Fruit fly (Drosophila melanogaster) Kc167 (cell line): Measurements from ENCODE around the gene Argl.

Experiments used
- Myc ChIP-seq: fragments of >200 bp; optimal IDR thresholded peaks from 2 replicates; lab custom pipeline; 2017; ENCODE audit warnings: missing external identifiers
- Sin3A ChIP-seq: fragments of >200 bp; optimal IDR thresholded peaks from 2 replicates; lab custom pipeline; 2018; ENCODE audit warnings: missing external identifiers
- h ChIP-seq: fragments of >200 bp; optimal IDR thresholded peaks from 3 replicates; lab custom pipeline; 2018; ENCODE audit warnings: missing external identifiers
- insv ChIP-seq: fragments of >200 bp; optimal IDR thresholded peaks from 3 replicates; lab custom pipeline; 2018; ENCODE audit warnings: missing external identifiers
- psq ChIP-seq: fragments of >200 bp; optimal IDR thresholded peaks from 2 replicates; lab custom pipeline; 2017; ENCODE audit warnings: missing external identifiers
- ttk ChIP-seq: sonication (Bioruptor generic); optimal IDR thresholded peaks from 2 replicates; lab custom pipeline; 2017; ENCODE audit warnings: missing external identifiers

The Argl gene

dm6 chr2L:8941736-8942337 is at the start of gene Argl:
Argl (minus strand) TSS chr2L:8942105.
- TF ChIP-seq psq (lab: Kevin White, UChicago): no peak
- TF ChIP-seq ttk (lab: Kevin White, UChicago): no peak
- TF ChIP-seq Myc (lab: Kevin White, UChicago): no peak
- TF ChIP-seq h: no peak
- no peak for TF ChIP-seq Sin3A (lab: Kevin White, UChicago)
- no peak for TF ChIP-seq insv (lab: Kevin White, UChicago)

dm6 chr2L:8991583-8991982 is 49.7 kb upstream of the Argl start, which contains the start of gene CG9555:
CG9555 (plus strand) TSS chr2L:8991735.
- TF ChIP-seq ttk (lab: Kevin White, UChicago): no peak
- no peak for TF ChIP-seq Sin3A (lab: Kevin White, UChicago)
- no peak for TF ChIP-seq insv (lab: Kevin White, UChicago)
- TF ChIP-seq h: no peak
- no peak for TF ChIP-seq psq (lab: Kevin White, UChicago)
- no peak for TF ChIP-seq Myc (lab: Kevin White, UChicago)

- no peak for TF ChIP-seq Myc (lab: Kevin White, UChicago)
- TF ChIP-seq insv (lab: Kevin White, UChicago): no peak
- no peak for TF ChIP-seq psq (lab: Kevin White, UChicago)
- TF ChIP-seq h: no peak
- no peak for TF ChIP-seq ttk (lab: Kevin White, UChicago)
- TF ChIP-seq Sin3A (lab: Kevin White, UChicago): no peak
These were observed 47.2 kb upstream of the Argl start, which contains the start of gene rost for dm6 chr2L:8989037-8989591. rost (minus strand) TSS chr2L:8989539.

dm6 chr2L:8987251-8987937 is 45.5 kb upstream of the Argl start:
- TF ChIP-seq psq (lab: Kevin White, UChicago): no peak
- TF ChIP-seq Sin3A (lab: Kevin White, UChicago): no peak
- no peak for TF ChIP-seq ttk (lab: Kevin White, UChicago)
- TF ChIP-seq insv (lab: Kevin White, UChicago): no peak
- TF ChIP-seq h: no peak
- TF ChIP-seq Myc (lab: Kevin White, UChicago): no peak

- TF ChIP-seq psq (lab: Kevin White, UChicago): no peak
- no peak for TF ChIP-seq Myc (lab: Kevin White, UChicago)
These were observed 42.9 kb upstream of the Argl start, which contains the start of gene CG13101 for dm6 chr2L:8984614-8985318. CG13101 (minus strand) TSS chr2L:8984872.

- TF ChIP-seq Sin3A (lab: Kevin White, UChicago): no peak
- no peak for TF ChIP-seq ttk (lab: Kevin White, UChicago)
- TF ChIP-seq psq (lab: Kevin White, UChicago): no peak
- no peak for TF ChIP-seq h
- no peak for TF ChIP-seq Myc (lab: Kevin White, UChicago)
- TF ChIP-seq insv (lab: Kevin White, UChicago): no peak
These were observed 40.8 kb upstream of the Argl start for dm6 chr2L:8982584-8983302.

dm6 chr2L:8980359-8980758 is 38.5 kb upstream of the Argl start, which contains the start of gene CG18662:
CG18662 (plus strand) TSS chr2L:8980659.
- TF ChIP-seq Sin3A (lab: Kevin White, UChicago) (no peak), ttk (lab: Kevin White, UChicago) (no peak), insv (lab: Kevin White, UChicago) (no peak), h (no peak), Myc (lab: Kevin White, UChicago) (no peak), psq (lab: Kevin White, UChicago) (no peak)

- TF ChIP-seq ttk (lab: Kevin White, UChicago) (no peak), insv (lab: Kevin White, UChicago) (no peak), Myc (lab: Kevin White, UChicago) (no peak), Sin3A (lab: Kevin White, UChicago) (no peak), h (no peak), psq (lab: Kevin White, UChicago) (no peak)
These were observed 33.4 kb upstream of the Argl start, which contains the start of gene CG9541 for dm6 chr2L:8975328-8975727. CG9541 (minus strand) TSS chr2L:8975428.

dm6 chr2L:8974506-8974905 is 32.6 kb upstream of the Argl start:
- TF ChIP-seq psq (lab: Kevin White, UChicago) (no peak), Sin3A (lab: Kevin White, UChicago) (no peak), h (no peak)

dm6 chr2L:8972905-8973304 is 31.0 kb upstream of the Argl start:
- TF ChIP-seq Sin3A (lab: Kevin White, UChicago) (no peak), insv (lab: Kevin White, UChicago) (no peak), psq (lab: Kevin White, UChicago) (no peak), Myc (lab: Kevin White, UChicago) (no peak), h (no peak), ttk (lab: Kevin White, UChicago) (no peak)

- TF ChIP-seq ttk (lab: Kevin White, UChicago): no peak
- TF ChIP-seq insv (lab: Kevin White, UChicago): no peak
- no peak for TF ChIP-seq Sin3A (lab: Kevin White, UChicago)
- no peak for TF ChIP-seq h
- no peak for TF ChIP-seq psq (lab: Kevin White, UChicago)
- TF ChIP-seq Myc (lab: Kevin White, UChicago): no peak
These were observed 25.3 kb upstream of the Argl start, which contains the start of gene CG18088 for dm6 chr2L:8967235-8967634. CG18088 (plus strand) TSS chr2L:8967535.
